Fruit fly (Drosophila melanogaster) whole organism, embryonic: ENCODE measurements around the gene CG5160.

Source experiments
- CG10321 ChIP-seq: fragments of 200-800 bp; sonication (Bioruptor generic); IDR thresholded peaks from 2 replicates; pipeline ENCODE4 v1.3.6; 2022; ENCODE audit warnings: missing biosample characterization, missing genetic modification characterization
- CG12659 ChIP-seq: fragments of 200-800 bp; sonication (Bioruptor generic); optimal IDR thresholded peaks from 3 replicates; lab custom pipeline; 2017; ENCODE audit warnings: mild to moderate bottlenecking, missing biosample characterization, missing genetic modification reagents, missing genetic modification characterization
- CG12769 ChIP-seq: fragments of 200-800 bp; sonication (Bioruptor generic); optimal IDR thresholded peaks from 2 replicates; lab custom pipeline; 2019; ENCODE audit warnings: missing biosample characterization, mild to moderate bottlenecking, missing genetic modification characterization, moderate library complexity
- CG13296 ChIP-seq: fragments of 200-800 bp; sonication (Bioruptor generic); optimal IDR thresholded peaks from 3 replicates; lab custom pipeline; 2018; ENCODE audit warnings: missing biosample characterization, mild to moderate bottlenecking, missing genetic modification characterization
- CG13775 ChIP-seq: fragments of 200-800 bp; sonication (Bioruptor generic); optimal IDR thresholded peaks from 3 replicates; lab custom pipeline; 2017; ENCODE audit warnings: missing biosample characterization, mild to moderate bottlenecking, missing genetic modification characterization
- CG13894 ChIP-seq: fragments of 200-800 bp; sonication (Bioruptor generic); optimal IDR thresholded peaks from 3 replicates; lab custom pipeline; 2018; ENCODE audit warnings: missing biosample characterization, mild to moderate bottlenecking, missing genetic modification characterization, moderate library complexity
- CG14050 ChIP-seq: fragments of 200-800 bp; sonication (Bioruptor generic); IDR thresholded peaks from 3 replicates; pipeline ENCODE4 v1.3.6; 2022; ENCODE audit warnings: missing biosample characterization, missing genetic modification characterization
- CG16815 ChIP-seq: fragments of 200-800 bp; sonication (Bioruptor generic); optimal IDR thresholded peaks from 3 replicates; lab custom pipeline; 2017; ENCODE audit warnings: missing biosample characterization, mild to moderate bottlenecking, missing genetic modification characterization
- CG17359 ChIP-seq: fragments of 200-800 bp; sonication (Bioruptor generic); optimal IDR thresholded peaks from 3 replicates; lab custom pipeline; 2018; ENCODE audit warnings: missing biosample characterization, mild to moderate bottlenecking, missing genetic modification characterization, moderate library complexity
- CG17385 ChIP-seq: fragments of 200-800 bp; sonication (Bioruptor generic); optimal IDR thresholded peaks from 3 replicates; lab custom pipeline; 2018; ENCODE audit warnings: missing biosample characterization, mild to moderate bottlenecking, missing genetic modification characterization
- CG18262 ChIP-seq: fragments of 200-800 bp; optimal IDR thresholded peaks from 3 replicates; lab custom pipeline; 2019; ENCODE audit warnings: missing biosample characterization, mild to moderate bottlenecking, missing genetic modification characterization, moderate library complexity
- CG18764 ChIP-seq: fragments of 200-800 bp; sonication (Bioruptor generic); optimal IDR thresholded peaks from 3 replicates; lab custom pipeline; 2016; ENCODE audit warnings: missing biosample characterization, missing genetic modification characterization
- CG2199 ChIP-seq: fragments of 200-800 bp; sonication (Bioruptor generic); IDR thresholded peaks from 3 replicates; pipeline ENCODE4 v1.3.6; 2022; ENCODE audit warnings: missing biosample characterization, missing genetic modification characterization
- CG2678 ChIP-seq: fragments of 200-800 bp; sonication (Bioruptor generic); optimal IDR thresholded peaks from 3 replicates; lab custom pipeline; 2019; ENCODE audit warnings: missing biosample characterization, mild to moderate bottlenecking, missing genetic modification characterization, moderate library complexity
- CG31365 ChIP-seq: fragments of 200-800 bp; sonication (Bioruptor generic); optimal IDR thresholded peaks from 2 replicates; lab custom pipeline; 2018; ENCODE audit warnings: missing biosample characterization, mild to moderate bottlenecking, missing genetic modification characterization
- CG3163 ChIP-seq: fragments of 200-800 bp; sonication (Bioruptor generic); optimal IDR thresholded peaks from 3 replicates; lab custom pipeline; 2016; ENCODE audit warnings: missing biosample characterization, missing genetic modification characterization
- CG3838 ChIP-seq: fragments of 200-800 bp; sonication (Bioruptor generic); optimal IDR thresholded peaks from 3 replicates; lab custom pipeline; 2016; ENCODE audit warnings: missing biosample characterization, missing genetic modification characterization
- CG4854 ChIP-seq: fragments of 200-800 bp; sonication (Bioruptor generic); optimal IDR thresholded peaks from 2 replicates; lab custom pipeline; 2016; ENCODE audit warnings: missing biosample characterization, missing genetic modification characterization, inconsistent platforms
- CG6254 ChIP-seq: fragments of 200-800 bp; sonication (Bioruptor generic); optimal IDR thresholded peaks from 3 replicates; lab custom pipeline; 2017; ENCODE audit warnings: mild to moderate bottlenecking, missing biosample characterization, missing genetic modification reagents, missing genetic modification characterization
- CG7372 ChIP-seq: fragments of 200-800 bp; sonication (Bioruptor generic); IDR thresholded peaks from 2 replicates; pipeline ENCODE4 v1.3.6; 2022; ENCODE audit warnings: missing biosample characterization, missing genetic modification characterization
- CG9797 ChIP-seq: fragments of 200-800 bp; sonication (Bioruptor generic); optimal IDR thresholded peaks from 3 replicates; lab custom pipeline; 2018; ENCODE audit warnings: missing biosample characterization, mild to moderate bottlenecking, missing genetic modification characterization
- Dad ChIP-seq: fragments of 200-800 bp; sonication (Bioruptor generic); optimal IDR thresholded peaks from 3 replicates; lab custom pipeline; 2016; ENCODE audit warnings: missing biosample characterization, missing genetic modification characterization
- Dip3 ChIP-seq: fragments of 200-800 bp; sonication (Bioruptor generic); optimal IDR thresholded peaks from 3 replicates; lab custom pipeline; 2016; ENCODE audit warnings: missing biosample characterization, missing genetic modification characterization
- Dp ChIP-seq: fragments of 200-800 bp; sonication (Bioruptor generic); optimal IDR thresholded peaks from 2 replicates; lab custom pipeline; 2018; ENCODE audit warnings: missing biosample characterization, mild to moderate bottlenecking, missing genetic modification characterization, moderate library complexity
- Elba2 ChIP-seq: fragments of 200-800 bp; sonication (Bioruptor generic); optimal IDR thresholded peaks from 3 replicates; lab custom pipeline; 2016; ENCODE audit warnings: missing biosample characterization, missing genetic modification characterization
- H2.0 ChIP-seq: fragments of 200-800 bp; sonication (Bioruptor generic); IDR thresholded peaks from 2 replicates; pipeline ENCODE4 v1.3.6; 2022; ENCODE audit warnings: missing biosample characterization, missing genetic modification characterization
- Hand ChIP-seq: fragments of 200-800 bp; sonication (Bioruptor generic); optimal IDR thresholded peaks from 2 replicates; lab custom pipeline; 2017; ENCODE audit warnings: mild to moderate bottlenecking, missing biosample characterization, missing genetic modification reagents, missing genetic modification characterization
- Lpt ChIP-seq: fragments of >200 bp; optimal IDR thresholded peaks from 2 replicates; lab custom pipeline; 2018; ENCODE audit warnings: missing biosample characterization, missing genetic modification characterization
- Max ChIP-seq: fragments of 200-800 bp; sonication (Bioruptor generic); optimal IDR thresholded peaks from 2 replicates; lab custom pipeline; 2016; ENCODE audit warnings: missing biosample characterization, mild to moderate bottlenecking, missing genetic modification characterization
- NFAT ChIP-seq: fragments of 200-800 bp; sonication (Bioruptor generic); IDR thresholded peaks from 2 replicates; pipeline ENCODE4 v1.3.6; 2022; ENCODE audit warnings: missing biosample characterization, missing genetic modification characterization
- Neu2 ChIP-seq: fragments of 200-800 bp; sonication (Bioruptor generic); optimal IDR thresholded peaks from 3 replicates; lab custom pipeline; 2016; ENCODE audit warnings: missing biosample characterization, missing genetic modification characterization, borderline replicate concordance
- NfI ChIP-seq: fragments of 200-800 bp; sonication (Bioruptor generic); optimal IDR thresholded peaks from 3 replicates; lab custom pipeline; 2018; ENCODE audit warnings: missing biosample characterization, mild to moderate bottlenecking, missing genetic modification characterization, moderate library complexity
- Oaz ChIP-seq: fragments of 200-800 bp; sonication (Bioruptor generic); IDR thresholded peaks from 2 replicates; pipeline ENCODE4 v1.3.6; 2022; ENCODE audit warnings: missing biosample characterization, missing genetic modification characterization
- Optix ChIP-seq: fragments of 200-800 bp; sonication (Bioruptor generic); IDR thresholded peaks from 3 replicates; pipeline ENCODE4 v1.3.6; 2022; ENCODE audit warnings: missing biosample characterization, missing genetic modification characterization
- Rfx ChIP-seq: fragments of 200-800 bp; sonication (Bioruptor generic); IDR thresholded peaks from 2 replicates; pipeline ENCODE4 v1.3.6; 2022; ENCODE audit warnings: missing biosample characterization, missing genetic modification characterization
- Rx ChIP-seq: fragments of 200-800 bp; sonication (Bioruptor generic); IDR thresholded peaks from 2 replicates; pipeline ENCODE4 v1.3.6; 2022; ENCODE audit warnings: missing biosample characterization, missing genetic modification characterization
- Sox100B ChIP-seq: fragments of 200-800 bp; sonication (Bioruptor generic); optimal IDR thresholded peaks from 3 replicates; lab custom pipeline; 2018; ENCODE audit warnings: missing biosample characterization, mild to moderate bottlenecking, missing genetic modification characterization
- abd-A ChIP-seq: fragments of 200-800 bp; sonication (Bioruptor generic); optimal IDR thresholded peaks from 3 replicates; lab custom pipeline; 2019; ENCODE audit warnings: missing biosample characterization, mild to moderate bottlenecking, missing genetic modification characterization, moderate library complexity
- chm ChIP-seq: fragments of 200-800 bp; sonication (Bioruptor generic); IDR thresholded peaks from 2 replicates; pipeline ENCODE4 v1.3.6; 2022; ENCODE audit warnings: missing biosample characterization, missing genetic modification characterization
- crp ChIP-seq, 2 experiments: fragments of 200-800 bp; sonication (Bioruptor generic); optimal IDR thresholded peaks; 2 replicates in 1 of 2; 3 replicates in 1 of 2; lab custom pipeline; 2017; ENCODE audit warnings: missing biosample characterization in 2 of 2, missing genetic modification characterization in 2 of 2, mild to moderate bottlenecking in 1 of 2, moderate library complexity in 1 of 2
- dmrt11E ChIP-seq: fragments of 200-800 bp; sonication (Bioruptor generic); optimal IDR thresholded peaks from 3 replicates; lab custom pipeline; 2018; ENCODE audit warnings: missing biosample characterization, mild to moderate bottlenecking, missing genetic modification characterization, moderate library complexity
- fd3F ChIP-seq: fragments of 200-800 bp; sonication (Bioruptor generic); optimal IDR thresholded peaks from 2 replicates; lab custom pipeline; 2018; ENCODE audit warnings: missing biosample characterization, mild to moderate bottlenecking, missing genetic modification characterization, moderate library complexity
- gem ChIP-seq: fragments of 200-800 bp; sonication (Bioruptor generic); optimal IDR thresholded peaks from 2 replicates; lab custom pipeline; 2019; ENCODE audit warnings: missing biosample characterization, mild to moderate bottlenecking, missing genetic modification characterization, moderate library complexity
- grn ChIP-seq: fragments of 200-800 bp; sonication (Bioruptor generic); optimal IDR thresholded peaks from 3 replicates; lab custom pipeline; 2017; ENCODE audit warnings: missing biosample characterization, missing genetic modification characterization
- maf-S ChIP-seq: fragments of 200-800 bp; sonication (Bioruptor generic); optimal IDR thresholded peaks from 2 replicates; lab custom pipeline; 2016; ENCODE audit warnings: missing biosample characterization, missing genetic modification characterization
- mam ChIP-seq: fragments of 200-800 bp; sonication (Bioruptor generic); optimal IDR thresholded peaks from 3 replicates; lab custom pipeline; 2016; ENCODE audit warnings: missing biosample characterization, missing genetic modification characterization
- sqz ChIP-seq: fragments of 200-800 bp; sonication (Bioruptor generic); optimal IDR thresholded peaks from 3 replicates; lab custom pipeline; 2018; ENCODE audit warnings: missing biosample characterization, mild to moderate bottlenecking, missing genetic modification characterization
- tna ChIP-seq: fragments of 200-800 bp; sonication (Bioruptor generic); IDR thresholded peaks from 2 replicates; pipeline ENCODE4 v1.3.6; 2022; ENCODE audit warnings: missing biosample characterization, missing genetic modification characterization; ENCODE audit not compliant: partially characterized antibody
- toy ChIP-seq: fragments of 200-800 bp; sonication (Bioruptor generic); IDR thresholded peaks from 2 replicates; pipeline ENCODE4 v1.3.6; 2022; ENCODE audit warnings: missing biosample characterization, missing genetic modification characterization
- trh ChIP-seq: fragments of 200-800 bp; sonication (Bioruptor generic); optimal IDR thresholded peaks from 2 replicates; lab custom pipeline; 2016; ENCODE audit warnings: missing biosample characterization, missing genetic modification characterization
- vvl ChIP-seq: fragments of 200-800 bp; sonication (Bioruptor generic); IDR thresholded peaks from 2 replicates; pipeline ENCODE4 v1.3.6; 2022; ENCODE audit warnings: missing biosample characterization, missing genetic modification characterization
- zfh2 ChIP-seq: fragments of 200-800 bp; sonication (Bioruptor generic); optimal IDR thresholded peaks from 2 replicates; lab custom pipeline; 2016; ENCODE audit warnings: missing biosample characterization, missing genetic modification characterization

Gene CG5160

DNA sequence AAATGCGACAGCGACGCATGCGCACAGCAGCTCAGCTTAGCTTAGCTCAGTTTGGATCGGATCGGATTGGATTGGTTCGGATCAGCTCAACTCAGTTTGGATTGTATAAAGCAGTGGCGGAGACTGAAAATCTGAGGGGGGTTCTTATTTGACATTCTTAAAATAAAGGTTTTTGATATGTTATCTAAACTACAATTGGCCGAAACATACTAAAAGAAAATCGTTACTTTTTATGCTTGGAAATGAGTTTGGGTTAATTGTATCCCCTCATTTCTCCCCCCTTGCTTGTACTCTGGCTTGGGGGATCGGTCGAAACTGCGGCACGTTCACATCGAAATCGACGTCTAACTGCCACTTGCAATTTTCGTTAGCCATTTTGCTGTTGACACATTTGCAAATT is 22.4 kb downstream of the CG5160 start (continued):
- TF ChIP-seq CG14050 (GFP tag; lab: Robert Waterston, UW) (no peak), CG7372 (GFP tag; lab: Robert Waterston, UW) (peak; percentile 35; the same call in 1 of the 2 replicates), CG13296 (no peak), CG16815 (GFP tag; lab: Kevin White, UChicago) (no peak), toy (GFP tag; lab: Robert Waterston, UW) (no peak), Dip3 (no peak), CG18764 (GFP tag; lab: Kevin White, UChicago) (no peak), tna (GFP tag; lab: Robert Waterston, UW) (no peak), CG3163 (GFP tag; lab: Kevin White, UChicago) (no peak), dmrt11E (no peak), sqz (no peak), mam (GFP tag; lab: Kevin White, UChicago) (no peak), zfh2 (no peak), Dp (GFP tag; lab: Kevin White, UChicago) (no peak), crp (GFP tag; optimal IDR thresholded peaks at IDR 0.05; lab: Kevin White, UChicago) (no peak), abd-A (tag; lab: Kevin White, UChicago) (no peak), chm (GFP tag; lab: Robert Waterston, UW) (no peak), gem (tag; lab: Kevin White, UChicago) (peak; percentile 63), Max (GFP tag; lab: Kevin White, UChicago) (no peak), CG3838 (GFP tag; lab: Kevin White, UChicago) (no peak), CG13775 (GFP tag; lab: Kevin White, UChicago) (no peak), Hand (no peak), Elba2 (GFP tag; lab: Kevin White, UChicago) (no peak), CG9797 (GFP tag; lab: Kevin White, UChicago) (no peak), NFAT (GFP tag; lab: Robert Waterston, UW) (no peak), CG12769 (tag; lab: Kevin White, UChicago) (no peak), grn (GFP tag; lab: Kevin White, UChicago) (no peak), CG31365 (tag; lab: Kevin White, UChicago) (no peak), Optix (no peak), NfI (no peak), CG10321 (GFP tag; lab: Robert Waterston, UW) (no peak), vvl (GFP tag; lab: Robert Waterston, UW) (peak; percentile 82), Neu2 (GFP tag; lab: Kevin White, UChicago) (no peak), CG17385 (GFP tag; lab: Kevin White, UChicago) (peak; percentile 34), Rx (peak; percentile 33; the same call in 1 of the 2 replicates), CG12659 (GFP tag; lab: Kevin White, UChicago) (no peak), maf-S (GFP tag; lab: Kevin White, UChicago) (no peak), Lpt (GFP tag; lab: Kevin White, UChicago) (no peak), Dad (GFP tag; lab: Kevin White, UChicago) (no peak), trh (no peak), CG13894 (tag; lab: Kevin White, UChicago) (no peak), H2.0 (GFP tag; lab: Robert Waterston, UW) (peak; percentile 58), Rfx (GFP tag; lab: Robert Waterston, UW) (peak; percentile 49), Oaz (GFP tag; lab: Robert Waterston, UW) (peak; percentile 39; the same call in 1 of the 2 replicates), CG17359 (tag; lab: Kevin White, UChicago) (no peak), fd3F (no peak), Sox100B (GFP tag; lab: Kevin White, UChicago) (peak; percentile 18), CG2678 (tag; lab: Kevin White, UChicago) (no peak), CG6254 (no peak), CG2199 (no peak), CG18262 (no peak), CG4854 (GFP tag; lab: Kevin White, UChicago) (no peak)
